Fruit fly (Drosophila melanogaster) Kc167 (cell line): ENCODE results near the gene Rsf1.

Source experiments
- Myc ChIP-seq: fragments of >200 bp; optimal IDR thresholded peaks from 2 replicates; lab custom pipeline; 2017; ENCODE audit warnings: missing external identifiers
- Sin3A ChIP-seq: fragments of >200 bp; optimal IDR thresholded peaks from 2 replicates; lab custom pipeline; 2018; ENCODE audit warnings: missing external identifiers
- h ChIP-seq: fragments of >200 bp; optimal IDR thresholded peaks from 3 replicates; lab custom pipeline; 2018; ENCODE audit warnings: missing external identifiers
- insv ChIP-seq: fragments of >200 bp; optimal IDR thresholded peaks from 3 replicates; lab custom pipeline; 2018; ENCODE audit warnings: missing external identifiers
- psq ChIP-seq: fragments of >200 bp; optimal IDR thresholded peaks from 2 replicates; lab custom pipeline; 2017; ENCODE audit warnings: missing external identifiers
- ttk ChIP-seq: sonication (Bioruptor generic); optimal IDR thresholded peaks from 2 replicates; lab custom pipeline; 2017; ENCODE audit warnings: missing external identifiers

The Rsf1 gene

DNA sequence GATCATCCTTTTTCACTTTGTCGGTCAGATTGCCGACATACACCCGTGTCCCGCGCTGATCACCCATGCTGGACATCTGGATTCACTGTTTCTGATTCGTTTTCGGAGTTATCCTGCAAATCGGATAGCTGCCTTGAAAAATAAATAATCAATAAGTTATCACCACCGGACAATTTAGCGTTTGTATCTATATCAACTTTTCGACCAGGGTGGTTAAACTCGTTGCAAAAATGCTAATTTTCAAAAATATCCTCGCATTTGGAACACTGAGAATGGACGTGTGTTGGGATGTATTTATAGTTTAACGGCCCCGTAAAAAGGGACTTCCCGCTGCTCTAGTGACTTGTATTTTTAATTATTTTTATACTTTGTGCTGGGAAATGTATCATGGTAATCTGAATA, at the start of gene Rsf1:
Rsf1 (minus strand) TSS at position 212 of the 402 bp plus-strand sequence.
- TF ChIP-seq ttk (lab: Kevin White, UChicago) (no peak), Myc (lab: Kevin White, UChicago) (no peak), h (no peak), insv (lab: Kevin White, UChicago) (no peak)

DNA sequence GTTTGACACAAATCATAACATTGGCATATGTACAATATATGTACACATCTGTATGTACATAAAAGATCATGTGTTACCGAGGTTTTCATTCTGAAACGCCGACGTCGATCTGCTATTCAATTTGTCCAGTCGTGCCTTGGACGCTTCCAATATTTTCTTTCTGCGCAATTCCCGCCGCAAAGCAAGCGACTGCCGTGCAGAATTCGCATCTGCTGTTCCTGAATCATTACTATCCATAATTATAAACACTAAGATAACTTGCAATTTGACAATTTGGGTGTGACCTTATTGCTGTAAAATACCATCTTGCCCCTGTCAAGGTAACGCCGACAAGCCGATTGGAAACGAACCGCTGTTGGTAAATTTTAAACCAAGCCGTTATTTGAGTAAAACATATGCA, 48.5 kb upstream of the Rsf1 start:
- TF ChIP-seq h, result no peak
- TF ChIP-seq insv (lab: Kevin White, UChicago), result no peak
- no peak for TF ChIP-seq Myc (lab: Kevin White, UChicago)

DNA sequence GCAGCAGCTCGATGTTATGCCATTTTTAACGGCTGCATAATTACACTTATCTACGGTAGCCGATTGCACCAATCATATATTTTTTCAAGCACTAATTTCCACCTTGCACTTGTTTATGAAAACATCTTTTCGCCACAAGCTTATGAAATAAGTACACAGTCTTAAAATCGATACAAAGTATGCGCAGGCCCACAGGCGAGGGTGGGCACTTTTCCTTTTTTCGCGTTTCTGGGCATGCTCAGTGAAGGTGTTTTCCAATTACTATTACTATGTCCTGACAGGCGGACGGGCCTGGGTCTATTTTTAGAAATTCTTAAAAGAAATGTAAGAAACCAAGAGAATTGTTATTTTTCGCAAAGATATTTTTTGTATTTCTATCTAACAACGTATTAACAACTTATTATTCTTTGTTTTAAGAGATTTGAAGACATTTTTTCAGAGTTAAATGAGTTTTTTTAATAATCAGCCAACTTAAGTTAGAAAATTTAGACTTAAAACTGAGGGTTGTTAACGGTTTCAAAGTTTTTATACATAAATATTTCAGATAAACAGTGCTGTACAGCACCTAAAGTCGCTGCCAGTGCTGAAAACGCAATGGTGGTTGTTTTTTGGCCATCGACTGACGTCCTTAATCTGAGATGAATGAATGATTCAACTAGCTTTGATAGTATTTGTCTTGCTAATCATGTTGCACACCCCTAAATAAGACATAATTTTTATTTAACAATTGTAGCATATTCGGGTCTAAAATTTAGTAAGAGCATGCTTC, 47.4 kb upstream of the Rsf1 start, which contains the start of gene Cdk5alpha:
Cdk5alpha (minus strand) TSS at position 343 of the 769 bp plus-strand sequence.
- TF ChIP-seq h (no peak), ttk (lab: Kevin White, UChicago) (no peak), psq (no peak)

DNA sequence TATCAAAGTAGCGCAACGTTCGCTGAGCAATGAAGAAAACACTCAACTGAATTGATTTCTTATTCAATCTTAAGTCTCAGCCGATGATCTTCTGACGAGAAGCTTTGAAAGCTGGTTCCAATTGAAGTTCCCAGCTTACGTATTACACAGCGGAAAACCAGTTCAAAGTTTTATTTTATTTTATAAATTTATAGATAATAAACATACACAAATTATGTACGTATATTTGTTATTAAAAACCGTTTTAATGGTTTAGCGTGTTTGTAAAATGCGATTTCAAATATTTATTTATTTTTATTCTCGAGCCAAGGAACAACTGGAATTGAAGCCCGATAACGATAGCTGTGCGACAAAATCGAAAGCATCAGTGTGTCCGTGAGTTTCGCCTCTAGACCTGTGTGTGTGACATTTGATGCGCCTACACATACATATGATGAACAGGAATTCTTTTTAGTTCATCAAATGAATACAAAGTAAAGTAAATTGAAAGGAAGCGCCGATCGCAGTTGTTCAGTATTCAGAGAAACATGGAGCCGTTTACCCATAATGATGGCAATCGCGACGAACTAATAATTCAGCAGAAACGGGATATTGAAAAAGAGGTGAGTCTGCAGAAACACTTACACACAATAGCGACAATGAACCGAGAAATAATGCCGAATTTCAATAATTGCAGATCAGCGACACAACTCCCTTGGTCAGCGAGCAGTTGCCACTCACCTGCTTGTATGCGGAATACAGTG, 43.3 kb upstream of the Rsf1 start, which contains the start of the genes CG5390 and CG4968:
CG5390 (minus strand) TSS at position 77 of the 743 bp plus-strand sequence.
CG4968 (plus strand) TSS at position 405 of the 743 bp plus-strand sequence.
- TF ChIP-seq h (no peak), Sin3A (lab: Kevin White, UChicago) (no peak), insv (lab: Kevin White, UChicago) (no peak), ttk (lab: Kevin White, UChicago) (no peak), Myc (lab: Kevin White, UChicago) (no peak), psq (no peak)

DNA sequence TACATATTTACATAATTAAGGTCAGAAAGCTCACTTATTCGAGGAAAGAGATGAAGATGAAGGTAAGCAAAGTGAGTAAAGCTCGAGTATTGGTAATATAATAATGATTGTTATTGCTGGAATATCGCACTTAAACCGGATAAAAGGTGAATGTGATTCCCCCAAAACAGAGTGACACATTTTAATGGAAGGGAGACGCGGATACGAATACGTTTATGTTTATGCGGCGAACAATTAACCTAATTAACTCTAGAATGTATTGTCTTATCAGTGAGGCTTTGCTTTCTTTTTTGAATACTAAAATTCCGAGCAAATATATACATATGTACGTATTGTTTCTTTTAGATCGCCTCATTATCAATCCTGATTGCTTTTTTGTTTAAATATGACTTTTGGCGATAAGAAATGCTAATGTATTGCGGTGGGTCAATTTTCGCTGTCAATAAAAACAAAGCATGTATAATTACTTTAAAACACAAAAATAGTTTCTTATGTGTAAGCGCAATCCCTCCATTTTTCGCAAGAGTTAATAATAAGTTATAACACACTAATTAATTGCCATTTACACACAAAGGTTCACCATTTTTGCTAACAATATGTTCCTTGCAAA, 42.3 kb upstream of the Rsf1 start:
- TF ChIP-seq h, result no peak
- TF ChIP-seq psq, result no peak
- TF ChIP-seq Sin3A (lab: Kevin White, UChicago), result no peak
- no peak for TF ChIP-seq insv (lab: Kevin White, UChicago)
- TF ChIP-seq Myc (lab: Kevin White, UChicago), result no peak
- no peak for TF ChIP-seq ttk (lab: Kevin White, UChicago)

DNA sequence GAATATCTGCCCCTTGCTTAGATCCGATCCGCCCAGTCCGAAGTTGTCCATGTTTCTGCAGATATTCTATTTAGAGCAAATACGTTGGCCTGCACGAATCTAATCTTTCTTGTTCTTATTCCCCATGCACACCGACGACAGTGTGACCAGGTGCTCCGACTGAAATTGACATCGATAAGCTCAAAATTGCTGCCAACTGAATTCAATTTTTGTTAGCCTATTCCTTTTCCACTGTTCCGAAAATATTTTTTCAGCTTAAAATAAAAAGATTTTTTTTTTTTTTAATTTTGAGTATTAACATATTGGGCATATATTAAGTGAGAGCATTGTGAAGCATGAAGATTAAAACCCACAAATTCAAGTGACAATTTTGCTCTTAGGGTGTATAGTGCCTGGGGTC, 40.4 kb upstream of the Rsf1 start, which contains the start of gene nmd:
nmd (minus strand) TSS at position 162 of the 400 bp plus-strand sequence.
- TF ChIP-seq Sin3A (lab: Kevin White, UChicago), result no peak
- TF ChIP-seq Myc (lab: Kevin White, UChicago), result no peak
- TF ChIP-seq psq, result no peak
- TF ChIP-seq ttk (lab: Kevin White, UChicago), result no peak
- TF ChIP-seq h, result no peak
- TF ChIP-seq insv (lab: Kevin White, UChicago), result no peak

DNA sequence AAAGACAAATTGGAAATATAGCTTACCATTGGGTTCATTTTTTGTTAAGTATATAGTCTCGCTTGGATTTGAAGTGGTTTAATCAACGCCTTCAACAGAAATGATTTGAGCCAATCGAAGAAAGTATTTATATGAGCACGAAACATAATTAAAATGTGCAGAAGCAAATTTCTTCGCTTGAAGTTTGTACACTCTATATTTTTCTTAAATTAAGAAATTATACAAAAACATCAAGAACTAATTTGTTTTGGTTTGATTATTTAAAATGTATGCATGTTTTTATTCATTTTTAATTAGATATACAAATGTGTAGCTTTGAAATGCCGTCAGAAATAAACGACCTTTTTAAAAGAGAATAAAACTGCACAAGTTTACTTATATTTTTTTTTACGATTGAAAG, 38.6 kb upstream of the Rsf1 start, which contains the start of gene CG13138:
CG13138 (minus strand) TSS at position 101 of the 400 bp plus-strand sequence.
- TF ChIP-seq ttk (lab: Kevin White, UChicago) (no peak), psq (no peak), insv (lab: Kevin White, UChicago) (no peak), h (no peak), Sin3A (lab: Kevin White, UChicago) (no peak), Myc (lab: Kevin White, UChicago) (no peak)

DNA sequence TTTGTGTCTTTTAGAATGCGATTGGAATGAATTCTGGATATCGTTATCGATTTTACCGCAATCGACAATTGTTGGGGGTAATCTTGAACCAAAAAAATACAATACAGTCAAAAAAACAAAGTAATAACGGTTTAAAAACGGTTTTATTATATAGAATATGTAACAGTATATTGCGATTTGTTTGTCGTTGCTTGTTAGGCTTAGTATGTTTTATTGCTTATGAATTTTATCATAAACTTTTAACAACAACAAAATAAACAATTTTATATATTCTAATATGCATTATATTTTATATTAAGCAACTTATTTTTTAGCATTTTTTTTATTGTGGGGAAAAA, 36.4 kb upstream of the Rsf1 start, which contains the start of gene CYLD:
CYLD (minus strand) TSS at position 38 of the 338 bp plus-strand sequence.
- TF ChIP-seq h, result no peak
- TF ChIP-seq insv (lab: Kevin White, UChicago), result no peak
- TF ChIP-seq Myc (lab: Kevin White, UChicago), result no peak
- TF ChIP-seq psq, result no peak
- TF ChIP-seq ttk (lab: Kevin White, UChicago), result no peak
- TF ChIP-seq Sin3A (lab: Kevin White, UChicago), result no peak

DNA sequence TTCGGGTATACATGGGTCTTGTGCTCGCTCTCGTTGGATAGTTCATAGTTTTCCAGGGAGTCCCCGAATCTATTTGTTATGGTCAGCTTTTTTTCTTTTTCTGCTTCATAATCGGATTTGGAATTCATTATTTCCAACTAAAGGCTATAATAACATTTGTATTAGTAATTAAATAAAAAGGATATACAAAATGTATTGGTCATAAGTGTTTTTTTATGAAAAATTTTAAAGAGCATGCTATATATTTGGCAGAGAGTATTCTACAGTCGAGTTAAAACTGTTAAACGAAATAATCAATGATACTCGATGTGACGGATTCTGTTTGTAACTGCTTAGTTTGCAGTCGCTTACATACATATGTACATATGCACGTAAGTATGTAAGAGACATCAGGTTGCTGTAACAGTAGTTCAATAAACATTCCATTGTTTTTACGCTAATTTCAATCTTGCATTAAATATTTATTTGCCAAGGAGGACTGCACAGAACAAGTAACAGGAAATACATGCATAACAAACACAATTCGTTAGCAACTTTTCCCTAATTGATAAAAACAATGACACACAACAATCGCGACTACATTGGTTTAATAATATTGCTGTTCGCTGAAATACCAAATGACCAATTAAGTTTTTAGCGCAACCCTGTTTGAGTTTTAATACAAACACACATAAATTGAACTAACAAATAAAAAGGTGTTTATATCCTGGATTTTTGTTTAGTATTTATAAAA, 35.9 kb upstream of the Rsf1 start:
- TF ChIP-seq h (no peak), Sin3A (lab: Kevin White, UChicago) (no peak), insv (lab: Kevin White, UChicago) (no peak), ttk (lab: Kevin White, UChicago) (no peak), psq (no peak), Myc (lab: Kevin White, UChicago) (no peak)

DNA sequence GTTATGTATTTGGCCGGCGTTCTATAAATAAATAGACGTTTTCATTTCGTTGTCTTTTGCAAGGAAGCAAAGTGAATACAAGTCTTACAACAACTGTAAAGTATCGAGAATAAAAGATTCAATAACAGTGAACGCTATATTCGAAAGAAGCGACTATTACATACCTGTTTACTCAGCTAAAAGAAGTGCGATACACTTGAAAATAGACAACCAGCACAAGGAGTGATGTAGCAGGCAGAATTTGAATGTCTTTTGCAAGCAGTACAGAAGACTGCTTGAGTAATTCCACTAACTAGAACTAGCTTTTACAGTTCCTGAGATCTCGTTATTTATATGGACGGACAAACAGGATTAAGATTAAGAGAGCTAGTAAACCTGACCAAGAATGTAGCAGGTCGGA, 35.0 kb upstream of the Rsf1 start:
- TF ChIP-seq insv (lab: Kevin White, UChicago) (no peak), Myc (lab: Kevin White, UChicago) (no peak), Sin3A (lab: Kevin White, UChicago) (no peak), h (no peak), psq (no peak), ttk (lab: Kevin White, UChicago) (no peak)
